Worm (Caenorhabditis elegans) whole organism, L4 larva: Measurements from ENCODE around the gene H10D18.5.

ENCODE experiments used
- ceh-32 ChIP-seq: sonication (generic microtip); optimal IDR thresholded peaks from 2 replicates; lab custom pipeline; 2016; ENCODE audit warnings: mild to moderate bottlenecking, missing genetic modification characterization, missing compliant biosample characterization; ENCODE audit not compliant: poor library complexity
- hmg-1.1 ChIP-seq: fragments of 200-800 bp; sonication (Bioruptor generic); IDR thresholded peaks from 2 replicates; pipeline ENCODE4 v1.3.6; 2022; ENCODE audit warnings: missing genetic modification reagents, missing genetic modification characterization, missing compliant biosample characterization
- lin-13 ChIP-seq: fragments of 150-350 bp; optimal IDR thresholded peaks from 2 replicates; lab custom pipeline; 2014; ENCODE audit warnings: missing biosample characterization, missing genetic modification reagents, missing genetic modification characterization
- spr-3 ChIP-seq: fragments of 200-800 bp; sonication (Bioruptor generic); optimal IDR thresholded peaks from 2 replicates; lab custom pipeline; 2018; ENCODE audit warnings: mild to moderate bottlenecking, missing genetic modification characterization, missing compliant biosample characterization

DNA sequence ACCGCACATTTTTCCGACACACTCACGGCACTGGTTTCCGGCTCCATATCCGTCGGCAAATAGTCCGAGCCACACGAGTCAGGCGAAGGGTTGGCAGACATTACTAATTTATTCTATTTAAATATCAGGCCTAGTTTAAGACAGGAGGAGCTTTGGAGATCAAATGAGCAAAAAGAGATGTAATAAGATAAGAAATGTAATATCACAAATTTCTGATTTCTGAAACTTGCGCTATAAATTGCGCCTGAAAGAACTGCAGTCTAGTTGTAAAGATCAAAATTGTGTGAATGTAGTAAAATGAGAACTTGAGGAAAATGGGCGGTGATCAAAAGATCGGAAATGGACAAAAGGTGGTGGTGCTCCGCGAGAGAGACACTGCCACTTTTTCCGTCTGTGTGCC is 23.3 kb upstream of the H10D18.5 start, which contains the start of gene nhr-186:
- TF ChIP-seq lin-13 (GFP tag; lab: Kevin White, UChicago) (no peak), spr-3 (GFP tag; lab: Kevin White, UChicago) (no peak), hmg-1.1 (GFP tag; lab: Robert Waterston, UW) (no peak), ceh-32 (tag; lab: Kevin White, UChicago) (no peak)
